Worm (Caenorhabditis elegans) whole organism, L3 larva: Measurements from ENCODE around the gene C04F6.9.

Source experiments
- ceh-16 ChIP-seq: sonication (generic microtip); optimal IDR thresholded peaks from 2 replicates; lab custom pipeline; 2017; ENCODE audit warnings: missing biosample characterization, missing genetic modification characterization
- ceh-9 ChIP-seq: sonication (generic microtip); optimal IDR thresholded peaks from 2 replicates; lab custom pipeline; 2018; ENCODE audit warnings: missing biosample characterization, missing genetic modification characterization
- egl-27 ChIP-seq: sonication (generic microtip); optimal IDR thresholded peaks from 4 replicates; lab custom pipeline; 2017; ENCODE audit warnings: missing biosample characterization, missing genetic modification reagents, missing genetic modification characterization
- elt-2 ChIP-seq: sonication (generic microtip); optimal IDR thresholded peaks from 2 replicates; lab custom pipeline; 2016; ENCODE audit warnings: missing genetic modification reagents, mild to moderate bottlenecking, missing genetic modification characterization, missing compliant biosample characterization
- nhr-25 ChIP-seq: sonication (generic microtip); optimal IDR thresholded peaks from 2 replicates; lab custom pipeline; 2017; ENCODE audit warnings: missing biosample characterization, missing genetic modification characterization
- pqm-1 ChIP-seq: fragments of 150-350 bp; optimal IDR thresholded peaks from 2 replicates; lab custom pipeline; 2017; ENCODE audit warnings: missing biosample characterization, missing genetic modification characterization, inconsistent platforms
- skn-1 ChIP-seq: fragments of 150-350 bp; optimal IDR thresholded peaks from 2 replicates; lab custom pipeline; 2014; ENCODE audit warnings: missing biosample characterization, missing genetic modification characterization
- unc-39 ChIP-seq: sonication (generic microtip); optimal IDR thresholded peaks from 4 replicates; lab custom pipeline; 2017; ENCODE audit warnings: missing biosample characterization, missing genetic modification characterization

DNA sequence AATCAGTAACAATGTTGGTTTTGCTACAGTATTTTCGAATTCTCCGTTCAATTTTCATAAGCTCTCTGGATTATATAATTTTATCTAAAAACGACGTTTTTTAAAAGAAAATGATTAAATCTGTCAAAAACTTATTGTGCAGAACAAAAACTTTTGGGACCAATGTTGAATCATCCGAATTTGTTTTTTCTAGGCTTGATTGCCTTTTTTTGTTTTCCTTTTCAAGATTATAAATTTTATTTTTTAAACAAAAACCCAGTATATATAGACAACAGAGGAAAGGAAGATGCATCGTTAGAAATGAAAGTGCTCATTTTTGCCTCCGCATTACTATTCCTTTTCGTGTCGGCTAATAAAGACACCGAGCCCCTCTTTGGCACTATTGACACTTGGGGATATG, 42.7 kb downstream of the C04F6.9 start, which contains the start of gene ZK813.7:
- TF ChIP-seq ceh-9, result no peak
- no peak for TF ChIP-seq ceh-16 (tag; lab: Kevin White, UChicago)
- TF ChIP-seq nhr-25 (tag; lab: Kevin White, UChicago), result no peak
- TF ChIP-seq pqm-1 (tag; lab: Kevin White, UChicago), result no peak
- no peak for TF ChIP-seq unc-39 (tag; lab: Kevin White, UChicago)
- TF ChIP-seq skn-1 (tag; lab: Kevin White, UChicago), result no peak
- no peak for TF ChIP-seq elt-2 (tag; lab: Kevin White, UChicago)
- no peak for TF ChIP-seq egl-27 (tag; lab: Kevin White, UChicago)
